Worm (Caenorhabditis elegans) whole organism, L4 larva: ENCODE data around the gene lag-1.

ENCODE experiments used
- F10B5.3 ChIP-seq: sonication (generic microtip); optimal IDR thresholded peaks from 2 replicates; lab custom pipeline; 2016; ENCODE audit warnings: mild to moderate bottlenecking, missing genetic modification characterization, missing compliant biosample characterization
- R02D3.7 ChIP-seq: fragments of 150-350 bp; sonication (generic microtip); optimal IDR thresholded peaks from 3 replicates; lab custom pipeline; 2014; ENCODE audit warnings: missing biosample characterization, missing genetic modification characterization
- T20F7.1 ChIP-seq: fragments of 200-800 bp; sonication (Bioruptor generic); optimal IDR thresholded peaks from 2 replicates; lab custom pipeline; 2018; ENCODE audit warnings: mild to moderate bottlenecking, missing genetic modification characterization, missing compliant biosample characterization
- ZK337.2 ChIP-seq: fragments of 200-800 bp; sonication (Bioruptor generic); IDR thresholded peaks from 2 replicates; pipeline ENCODE4 v1.3.6; 2022; ENCODE audit warnings: missing genetic modification reagents, missing genetic modification characterization, missing compliant biosample characterization
- ZK546.5 ChIP-seq, 2 experiments: sonication (generic microtip); optimal IDR thresholded peaks; 2 replicates each; lab custom pipeline; 2017; ENCODE audit warnings: missing biosample characterization in 2 of 2, missing genetic modification characterization in 2 of 2
- arid-1 ChIP-seq: fragments of 200-800 bp; sonication (Bioruptor generic); conservative IDR thresholded peaks from 2 replicates; pipeline ENCODE4 v1.3.6; 2022; ENCODE audit warnings: missing genetic modification reagents, missing genetic modification characterization, missing compliant biosample characterization
- ceh-20 ChIP-seq: fragments of 200-800 bp; sonication (Bioruptor generic); IDR thresholded peaks from 2 replicates; pipeline ENCODE4 v1.3.6; 2022; ENCODE audit warnings: missing genetic modification reagents, missing genetic modification characterization, missing compliant biosample characterization
- ceh-32 ChIP-seq: sonication (generic microtip); optimal IDR thresholded peaks from 2 replicates; lab custom pipeline; 2016; ENCODE audit warnings: mild to moderate bottlenecking, missing genetic modification characterization, missing compliant biosample characterization; ENCODE audit not compliant: poor library complexity
- ceh-44 ChIP-seq: fragments of 200-800 bp; sonication (Bioruptor generic); IDR thresholded peaks from 2 replicates; pipeline ENCODE4 v1.3.6; 2022; ENCODE audit warnings: missing genetic modification reagents, missing genetic modification characterization, missing compliant biosample characterization
- ceh-82 ChIP-seq: sonication (generic microtip); optimal IDR thresholded peaks from 2 replicates; lab custom pipeline; 2017; ENCODE audit warnings: missing biosample characterization, missing genetic modification characterization
- cey-2 ChIP-seq: sonication (generic microtip); optimal IDR thresholded peaks from 3 replicates; lab custom pipeline; 2017; ENCODE audit warnings: missing genetic modification characterization, mild to moderate bottlenecking, missing compliant biosample characterization, antibody characterized with exemption, borderline replicate concordance; ENCODE audit not compliant: insufficient read depth
- daf-12 ChIP-seq: fragments of 150-350 bp; optimal IDR thresholded peaks from 2 replicates; lab custom pipeline; 2014; ENCODE audit warnings: missing biosample characterization, missing genetic modification reagents, missing genetic modification characterization
- daf-16 ChIP-seq, 3 experiments: sonication (generic microtip); optimal IDR thresholded peaks; 2 replicates each; lab custom pipeline; 2016 to 2017; ENCODE audit warnings: missing genetic modification characterization in 3 of 3, missing genetic modification reagents in 3 of 3, mild to moderate bottlenecking in 2 of 3, missing compliant biosample characterization in 2 of 3, missing biosample characterization in 1 of 3, moderate library complexity in 1 of 3
- daf-8 ChIP-seq: fragments of 200-800 bp; sonication (Bioruptor generic); IDR thresholded peaks from 2 replicates; pipeline ENCODE4 v1.3.6; 2022; ENCODE audit warnings: missing genetic modification characterization, missing compliant biosample characterization
- dmd-6 ChIP-seq: fragments of 200-800 bp; sonication (Bioruptor generic); IDR thresholded peaks from 2 replicates; pipeline ENCODE4 v1.3.6; 2022; ENCODE audit warnings: missing genetic modification reagents, missing genetic modification characterization, missing compliant biosample characterization
- dmd-8 ChIP-seq: fragments of 200-800 bp; sonication (Bioruptor generic); IDR thresholded peaks from 2 replicates; pipeline ENCODE4 v1.3.6; 2022; ENCODE audit warnings: missing genetic modification characterization, missing compliant biosample characterization
- dve-1 ChIP-seq: sonication (generic microtip); optimal IDR thresholded peaks from 2 replicates; lab custom pipeline; 2017; ENCODE audit warnings: antibody characterized with exemption, mild to moderate bottlenecking, missing genetic modification characterization, missing compliant biosample characterization; ENCODE audit not compliant: insufficient read depth
- egl-43 ChIP-seq: fragments of 200-800 bp; sonication (Bioruptor generic); IDR thresholded peaks from 2 replicates; pipeline ENCODE4 v1.3.6; 2022; ENCODE audit warnings: missing genetic modification reagents, missing genetic modification characterization, missing compliant biosample characterization
- fkh-10 ChIP-seq: fragments of 150-350 bp; optimal IDR thresholded peaks from 2 replicates; lab custom pipeline; 2014; ENCODE audit warnings: missing biosample characterization, missing genetic modification reagents, missing genetic modification characterization
- hlh-11 ChIP-seq: fragments of 200-800 bp; sonication (Bioruptor generic); optimal IDR thresholded peaks from 2 replicates; lab custom pipeline; 2018; ENCODE audit warnings: mild to moderate bottlenecking, missing genetic modification characterization, missing compliant biosample characterization
- hlh-30 ChIP-seq: sonication (generic microtip); optimal IDR thresholded peaks from 2 replicates; lab custom pipeline; 2017; ENCODE audit warnings: antibody characterized with exemption, mild to moderate bottlenecking, missing genetic modification characterization, missing compliant biosample characterization; ENCODE audit not compliant: insufficient read depth
- jun-1 ChIP-seq: fragments of 150-350 bp; optimal IDR thresholded peaks from 2 replicates; lab custom pipeline; 2014; ENCODE audit warnings: missing biosample characterization, missing genetic modification reagents, missing genetic modification characterization
- lin-29 ChIP-seq: fragments of 200-800 bp; sonication (Bioruptor generic); IDR thresholded peaks from 2 replicates; pipeline ENCODE4 v1.3.6; 2022; ENCODE audit warnings: missing genetic modification reagents, missing genetic modification characterization, missing compliant biosample characterization
- lsy-2 ChIP-seq, 2 experiments: fragments of 150-350 bp in 1 of 2; sonication (generic microtip) in 1 of 2; optimal IDR thresholded peaks; 2 replicates each; lab custom pipeline; 2014 to 2017; ENCODE audit warnings: missing biosample characterization in 2 of 2, missing genetic modification characterization in 2 of 2
- madf-9 ChIP-seq: fragments of 200-800 bp; sonication (Bioruptor generic); conservative IDR thresholded peaks from 2 replicates; pipeline ENCODE4 v1.3.6; 2022; ENCODE audit warnings: missing genetic modification reagents, missing genetic modification characterization, missing compliant biosample characterization
- mdl-1 ChIP-seq, 2 experiments: fragments of 150-350 bp in 1 of 2; sonication (generic microtip) in 1 of 2; optimal IDR thresholded peaks; 2 replicates each; lab custom pipeline; 2014 to 2017; ENCODE audit warnings: missing biosample characterization in 2 of 2, missing genetic modification characterization in 2 of 2
- mdt-29 ChIP-seq: fragments of 200-800 bp; sonication (Bioruptor generic); IDR thresholded peaks from 2 replicates; pipeline ENCODE4 v1.3.6; 2022; ENCODE audit warnings: missing genetic modification reagents, missing genetic modification characterization, missing compliant biosample characterization
- mep-1 ChIP-seq: fragments of 150-350 bp; sonication (generic microtip); optimal IDR thresholded peaks from 3 replicates; lab custom pipeline; 2014; ENCODE audit warnings: missing biosample characterization, missing genetic modification characterization
- mes-2 ChIP-seq: sonication (generic microtip); optimal IDR thresholded peaks from 2 replicates; lab custom pipeline; 2016; ENCODE audit warnings: missing genotype, mild to moderate bottlenecking, missing genetic modification characterization, missing compliant biosample characterization; ENCODE audit not compliant: poor library complexity, severe bottlenecking
- mxl-2 ChIP-seq: fragments of 200-800 bp; sonication (Bioruptor generic); conservative IDR thresholded peaks from 2 replicates; pipeline ENCODE4 v1.3.6; 2022; ENCODE audit warnings: missing genetic modification reagents, missing genetic modification characterization, missing compliant biosample characterization
- mxl-3 ChIP-seq: fragments of 200-800 bp; sonication (Bioruptor generic); optimal IDR thresholded peaks from 2 replicates; lab custom pipeline; 2018; ENCODE audit warnings: mild to moderate bottlenecking, missing genetic modification characterization, missing compliant biosample characterization
- nhr-10 ChIP-seq: fragments of 150-350 bp; optimal IDR thresholded peaks from 2 replicates; lab custom pipeline; 2014; ENCODE audit warnings: missing biosample characterization, missing genetic modification characterization
- nhr-102 ChIP-seq: sonication (generic microtip); optimal IDR thresholded peaks from 2 replicates; lab custom pipeline; 2016; ENCODE audit warnings: mild to moderate bottlenecking, missing genetic modification characterization, moderate library complexity, missing compliant biosample characterization
- nhr-111 ChIP-seq: fragments of 200-800 bp; sonication (Bioruptor generic); optimal IDR thresholded peaks from 2 replicates; lab custom pipeline; 2018; ENCODE audit warnings: mild to moderate bottlenecking, missing genetic modification characterization, missing compliant biosample characterization
- nhr-25 ChIP-seq: sonication (generic microtip); optimal IDR thresholded peaks from 2 replicates; lab custom pipeline; 2017; ENCODE audit warnings: missing genetic modification characterization, mild to moderate bottlenecking, missing compliant biosample characterization, antibody characterized with exemption, moderate library complexity, borderline replicate concordance; ENCODE audit not compliant: insufficient read depth
- nhr-28 ChIP-seq: fragments of 150-350 bp; optimal IDR thresholded peaks from 2 replicates; lab custom pipeline; 2014; ENCODE audit warnings: missing biosample characterization, missing genetic modification characterization
- nhr-41 ChIP-seq: fragments of 200-800 bp; sonication (Bioruptor generic); IDR thresholded peaks from 2 replicates; pipeline ENCODE4 v1.3.6; 2022; ENCODE audit warnings: missing genetic modification reagents, missing genetic modification characterization, missing compliant biosample characterization
- nhr-48 ChIP-seq: sonication (generic microtip); optimal IDR thresholded peaks from 2 replicates; lab custom pipeline; 2016; ENCODE audit warnings: mild to moderate bottlenecking, missing genetic modification characterization, missing compliant biosample characterization
- nhr-6 ChIP-seq: fragments of 150-350 bp; optimal IDR thresholded peaks from 2 replicates; lab custom pipeline; 2014; ENCODE audit warnings: missing biosample characterization, missing genetic modification characterization
- nhr-77 ChIP-seq: fragments of 150-350 bp; optimal IDR thresholded peaks from 2 replicates; lab custom pipeline; 2014; ENCODE audit warnings: missing biosample characterization, missing genetic modification characterization
- pha-4 ChIP-seq, 2 experiments: fragments of 150-350 bp in 1 of 2; fragments of 200-800 bp in 1 of 2; sonication (Bioruptor generic) in 1 of 2; IDR thresholded peaks in 1 of 2; optimal IDR thresholded peaks in 1 of 2; 2 replicates each; pipeline versions ENCODE4 v1.3.6 to Lab custom; 2014 to 2022; ENCODE audit warnings: missing genetic modification characterization in 2 of 2, missing genetic modification reagents in 2 of 2, missing biosample characterization in 1 of 2, missing compliant biosample characterization in 1 of 2
- pqm-1 ChIP-seq: sonication (generic microtip); optimal IDR thresholded peaks from 2 replicates; lab custom pipeline; 2017; ENCODE audit warnings: missing biosample characterization, missing genetic modification characterization
- saeg-2 ChIP-seq: fragments of 200-800 bp; sonication (Bioruptor generic); IDR thresholded peaks from 2 replicates; pipeline ENCODE4 v1.3.6; 2022; ENCODE audit warnings: missing genetic modification reagents, missing genetic modification characterization, missing compliant biosample characterization
- set-16 ChIP-seq: fragments of 200-800 bp; sonication (Bioruptor generic); IDR thresholded peaks from 2 replicates; pipeline ENCODE4 v1.3.6; 2022; ENCODE audit warnings: missing genetic modification reagents, missing genetic modification characterization, missing compliant biosample characterization
- spr-3 ChIP-seq: fragments of 200-800 bp; sonication (Bioruptor generic); optimal IDR thresholded peaks from 2 replicates; lab custom pipeline; 2018; ENCODE audit warnings: mild to moderate bottlenecking, missing genetic modification characterization, missing compliant biosample characterization
- unc-130 ChIP-seq: sonication (generic microtip); optimal IDR thresholded peaks from 2 replicates; lab custom pipeline; 2016; ENCODE audit warnings: missing genetic modification reagents, missing genetic modification characterization, missing compliant biosample characterization
- vab-7 ChIP-seq: fragments of 200-800 bp; sonication (Bioruptor generic); IDR thresholded peaks from 2 replicates; pipeline ENCODE4 v1.3.6; 2022; ENCODE audit warnings: missing genetic modification reagents, missing genetic modification characterization, missing compliant biosample characterization
- zip-2 ChIP-seq: fragments of 150-350 bp; optimal IDR thresholded peaks from 2 replicates; lab custom pipeline; 2014; ENCODE audit warnings: missing biosample characterization, missing genetic modification characterization
- ztf-7 ChIP-seq: fragments of 150-350 bp; optimal IDR thresholded peaks from 2 replicates; lab custom pipeline; 2014; ENCODE audit warnings: missing biosample characterization, missing genetic modification characterization

lag-1 gene

ce11 chrIV:6083550-6084041 is 11.6 kb upstream of the lag-1 start, which contains the start of gene ugt-20:
Gene ugt-20, minus strand, starts transcription at chrIV:6083600.
- TF ChIP-seq ceh-32 (tag; lab: Kevin White, UChicago) (no peak), mdt-29 (no peak), mep-1 (tag; lab: Kevin White, UChicago) (peak; percentile 58), ceh-44 (GFP tag; lab: Robert Waterston, UW) (no peak), R02D3.7 (tag; lab: Kevin White, UChicago) (no peak), nhr-6 (tag; lab: Kevin White, UChicago) (peak; percentile 72), egl-43 (GFP tag; lab: Robert Waterston, UW) (no peak), dve-1 (tag; lab: Kevin White, UChicago) (peak; percentile 98), jun-1 (peak; percentile 48), hlh-11 (tag; lab: Kevin White, UChicago) (peak; percentile 93), hlh-30 (tag; lab: Kevin White, UChicago) (peak; percentile 62), pha-4 (GFP tag; IDR thresholded peaks at IDR 0.05; lab: Robert Waterston, UW) (0 out of 2 replicates have a peak, but pooled peaks have one; percentile 43), pha-4 (tag; optimal IDR thresholded peaks at IDR 0.05; lab: Kevin White, UChicago) (peak; percentile 13), nhr-28 (tag; lab: Kevin White, UChicago) (peak; percentile 98), lin-29 (GFP tag; lab: Robert Waterston, UW) (no peak), saeg-2 (GFP tag; lab: Robert Waterston, UW) (no peak), ZK546.5 (tag; optimal IDR thresholded peaks at IDR 0.05; lab: Kevin White, UChicago) (no peak), ceh-20 (GFP tag; lab: Robert Waterston, UW) (no peak), mes-2 (tag; lab: Kevin White, UChicago) (no peak), mxl-2 (no peak), madf-9 (GFP tag; lab: Robert Waterston, UW) (no peak), ztf-7 (no peak), daf-16 (GFP tag; optimal IDR thresholded peaks at IDR 0.05; lab: Kevin White, UChicago) (no peak), daf-16 (tag; optimal IDR thresholded peaks at IDR 0.05; lab: Kevin White, UChicago) (peak; percentile 97), lsy-2 (tag; optimal IDR thresholded peaks at IDR 0.05; lab: Kevin White, UChicago) (no peak), spr-3 (GFP tag; lab: Kevin White, UChicago) (no peak), dmd-8 (GFP tag; lab: Robert Waterston, UW) (no peak), unc-130 (no peak), cey-2 (tag; lab: Kevin White, UChicago) (no peak), pqm-1 (peak; percentile 86), nhr-10 (tag; lab: Kevin White, UChicago) (peak; percentile 80), daf-8 (GFP tag; lab: Robert Waterston, UW) (no peak), arid-1 (GFP tag; lab: Robert Waterston, UW) (no peak), fkh-10 (no peak), vab-7 (GFP tag; lab: Robert Waterston, UW) (no peak), ceh-82 (no peak), nhr-111 (no peak), nhr-48 (tag; lab: Kevin White, UChicago) (peak; percentile 88), nhr-41 (GFP tag; lab: Robert Waterston, UW) (no peak), zip-2 (tag; lab: Kevin White, UChicago) (no peak), F10B5.3 (tag; lab: Kevin White, UChicago) (no peak), nhr-102 (tag; lab: Kevin White, UChicago) (peak; percentile 94), mdl-1 (tag; optimal IDR thresholded peaks at IDR 0.05; lab: Kevin White, UChicago) (peak in 1 of 2 experiments; percentile 77), set-16 (GFP tag; lab: Robert Waterston, UW) (no peak), mxl-3 (GFP tag; lab: Kevin White, UChicago) (peak; percentile 60), daf-12 (tag; lab: Kevin White, UChicago) (no peak), dmd-6 (peak; percentile 98), nhr-25 (no peak), nhr-77 (tag; lab: Kevin White, UChicago) (peak; percentile 93), ZK337.2 (GFP tag; lab: Robert Waterston, UW) (no peak), T20F7.1 (GFP tag; lab: Kevin White, UChicago) (peak; percentile 49)
